Worm (Caenorhabditis elegans) whole organism, L4 larva: ENCODE measurements around the gene E04D5.4.

ENCODE experiments used
- D1046.2 ChIP-seq: fragments of 200-800 bp; sonication (Bioruptor generic); IDR thresholded peaks from 2 replicates; pipeline ENCODE4 v1.3.6; 2022; ENCODE audit warnings: missing genetic modification characterization, missing compliant biosample characterization
- F10B5.3 ChIP-seq: sonication (generic microtip); optimal IDR thresholded peaks from 2 replicates; lab custom pipeline; 2016; ENCODE audit warnings: mild to moderate bottlenecking, missing genetic modification characterization, missing compliant biosample characterization
- F26F4.8 ChIP-seq: fragments of 200-800 bp; sonication (Bioruptor generic); conservative IDR thresholded peaks from 2 replicates; pipeline ENCODE4 v1.3.6; 2022; ENCODE audit warnings: missing genetic modification characterization, missing compliant biosample characterization
- F49E8.2 ChIP-seq: sonication (generic microtip); optimal IDR thresholded peaks from 2 replicates; lab custom pipeline; 2016; ENCODE audit warnings: missing compliant biosample characterization, mild to moderate bottlenecking, missing genetic modification characterization, borderline replicate concordance
- R02D3.7 ChIP-seq: fragments of 150-350 bp; sonication (generic microtip); optimal IDR thresholded peaks from 3 replicates; lab custom pipeline; 2014; ENCODE audit warnings: missing biosample characterization, missing genetic modification characterization
- aha-1 ChIP-seq: fragments of 150-350 bp; peaks from one replicate; lab custom pipeline; 2014; ENCODE audit warnings: missing biosample characterization, missing genetic modification characterization
- ama-1 ChIP-seq: fragments of 150-350 bp; optimal IDR thresholded peaks from 2 replicates; lab custom pipeline; 2014; ENCODE audit warnings: inconsistent platforms, mixed read lengths
- attf-4 ChIP-seq: sonication (generic microtip); optimal IDR thresholded peaks from 3 replicates; lab custom pipeline; 2017; ENCODE audit warnings: missing biosample characterization, missing genetic modification characterization
- ceh-20 ChIP-seq: fragments of 200-800 bp; sonication (Bioruptor generic); IDR thresholded peaks from 2 replicates; pipeline ENCODE4 v1.3.6; 2022; ENCODE audit warnings: missing genetic modification reagents, missing genetic modification characterization, missing compliant biosample characterization
- ceh-28 ChIP-seq: fragments of 150-350 bp; optimal IDR thresholded peaks from 2 replicates; lab custom pipeline; 2014; ENCODE audit warnings: missing biosample characterization, missing genetic modification reagents, missing genetic modification characterization
- ceh-32 ChIP-seq: sonication (generic microtip); optimal IDR thresholded peaks from 2 replicates; lab custom pipeline; 2016; ENCODE audit warnings: mild to moderate bottlenecking, missing genetic modification characterization, missing compliant biosample characterization; ENCODE audit not compliant: poor library complexity
- ces-1 ChIP-seq: fragments of 150-350 bp; sonication (generic microtip); optimal IDR thresholded peaks from 4 replicates; lab custom pipeline; 2014; ENCODE audit warnings: missing biosample characterization, missing genetic modification reagents, missing genetic modification characterization
- cey-2 ChIP-seq: sonication (generic microtip); optimal IDR thresholded peaks from 3 replicates; lab custom pipeline; 2017; ENCODE audit warnings: missing genetic modification characterization, mild to moderate bottlenecking, missing compliant biosample characterization, antibody characterized with exemption, borderline replicate concordance; ENCODE audit not compliant: insufficient read depth
- ctbp-1 ChIP-seq: fragments of 200-800 bp; sonication (Bioruptor generic); IDR thresholded peaks from 2 replicates; pipeline ENCODE4 v1.3.6; 2022; ENCODE audit warnings: missing genetic modification reagents, missing genetic modification characterization, missing compliant biosample characterization
- daf-12 ChIP-seq: fragments of 150-350 bp; optimal IDR thresholded peaks from 2 replicates; lab custom pipeline; 2014; ENCODE audit warnings: missing biosample characterization, missing genetic modification reagents, missing genetic modification characterization
- dmd-9 ChIP-seq: fragments of 200-800 bp; sonication (Bioruptor generic); IDR thresholded peaks from 2 replicates; pipeline ENCODE4 v1.3.6; 2022; ENCODE audit warnings: missing genetic modification reagents, missing genetic modification characterization, missing compliant biosample characterization
- egl-27 ChIP-seq: sonication (generic microtip); optimal IDR thresholded peaks from 3 replicates; lab custom pipeline; 2017; ENCODE audit warnings: missing biosample characterization, missing genetic modification reagents, missing genetic modification characterization
- fkh-10 ChIP-seq: fragments of 150-350 bp; optimal IDR thresholded peaks from 2 replicates; lab custom pipeline; 2014; ENCODE audit warnings: missing biosample characterization, missing genetic modification reagents, missing genetic modification characterization
- gei-8 ChIP-seq: fragments of 200-800 bp; sonication (Bioruptor generic); optimal IDR thresholded peaks from 2 replicates; lab custom pipeline; 2018; ENCODE audit warnings: mild to moderate bottlenecking, missing genetic modification characterization, missing compliant biosample characterization
- hlh-30 ChIP-seq: sonication (generic microtip); optimal IDR thresholded peaks from 2 replicates; lab custom pipeline; 2017; ENCODE audit warnings: antibody characterized with exemption, mild to moderate bottlenecking, missing genetic modification characterization, missing compliant biosample characterization; ENCODE audit not compliant: insufficient read depth
- hmg-1.1 ChIP-seq: fragments of 200-800 bp; sonication (Bioruptor generic); IDR thresholded peaks from 2 replicates; pipeline ENCODE4 v1.3.6; 2022; ENCODE audit warnings: missing genetic modification reagents, missing genetic modification characterization, missing compliant biosample characterization
- jun-1 ChIP-seq: fragments of 150-350 bp; optimal IDR thresholded peaks from 2 replicates; lab custom pipeline; 2014; ENCODE audit warnings: missing biosample characterization, missing genetic modification reagents, missing genetic modification characterization
- lin-1 ChIP-seq: fragments of 200-800 bp; sonication (Bioruptor generic); IDR thresholded peaks from 2 replicates; pipeline ENCODE4 v1.3.6; 2022; ENCODE audit warnings: missing genetic modification reagents, missing genetic modification characterization, missing compliant biosample characterization
- lin-15B ChIP-seq: fragments of 150-350 bp; sonication (generic microtip); optimal IDR thresholded peaks from 3 replicates; lab custom pipeline; 2014; ENCODE audit warnings: missing biosample characterization, missing genetic modification characterization
- lin-29 ChIP-seq: fragments of 200-800 bp; sonication (Bioruptor generic); IDR thresholded peaks from 2 replicates; pipeline ENCODE4 v1.3.6; 2022; ENCODE audit warnings: missing genetic modification reagents, missing genetic modification characterization, missing compliant biosample characterization
- lir-3 ChIP-seq: sonication (generic microtip); optimal IDR thresholded peaks from 2 replicates; lab custom pipeline; 2016; ENCODE audit warnings: mild to moderate bottlenecking, missing genetic modification characterization, missing compliant biosample characterization
- mep-1 ChIP-seq: fragments of 150-350 bp; sonication (generic microtip); optimal IDR thresholded peaks from 3 replicates; lab custom pipeline; 2014; ENCODE audit warnings: missing biosample characterization, missing genetic modification characterization
- mes-2 ChIP-seq: sonication (generic microtip); optimal IDR thresholded peaks from 2 replicates; lab custom pipeline; 2016; ENCODE audit warnings: missing genotype, mild to moderate bottlenecking, missing genetic modification characterization, missing compliant biosample characterization; ENCODE audit not compliant: poor library complexity, severe bottlenecking
- mxl-2 ChIP-seq: fragments of 200-800 bp; sonication (Bioruptor generic); conservative IDR thresholded peaks from 2 replicates; pipeline ENCODE4 v1.3.6; 2022; ENCODE audit warnings: missing genetic modification reagents, missing genetic modification characterization, missing compliant biosample characterization
- nhr-102 ChIP-seq: sonication (generic microtip); optimal IDR thresholded peaks from 2 replicates; lab custom pipeline; 2016; ENCODE audit warnings: mild to moderate bottlenecking, missing genetic modification characterization, moderate library complexity, missing compliant biosample characterization
- nhr-11 ChIP-seq: fragments of 150-350 bp; optimal IDR thresholded peaks from 2 replicates; lab custom pipeline; 2014; ENCODE audit warnings: missing biosample characterization, missing genetic modification characterization
- nhr-237 ChIP-seq: sonication (generic microtip); optimal IDR thresholded peaks from 2 replicates; lab custom pipeline; 2017; ENCODE audit warnings: missing biosample characterization, missing genetic modification characterization
- nhr-25 ChIP-seq: sonication (generic microtip); optimal IDR thresholded peaks from 2 replicates; lab custom pipeline; 2017; ENCODE audit warnings: missing genetic modification characterization, mild to moderate bottlenecking, missing compliant biosample characterization, antibody characterized with exemption, moderate library complexity, borderline replicate concordance; ENCODE audit not compliant: insufficient read depth
- nhr-42 ChIP-seq: fragments of 200-800 bp; sonication (Bioruptor generic); IDR thresholded peaks from 2 replicates; pipeline ENCODE4 v1.3.6; 2022; ENCODE audit warnings: missing genetic modification characterization, missing compliant biosample characterization
- nhr-48 ChIP-seq: sonication (generic microtip); optimal IDR thresholded peaks from 2 replicates; lab custom pipeline; 2016; ENCODE audit warnings: mild to moderate bottlenecking, missing genetic modification characterization, missing compliant biosample characterization
- nhr-77 ChIP-seq: fragments of 150-350 bp; optimal IDR thresholded peaks from 2 replicates; lab custom pipeline; 2014; ENCODE audit warnings: missing biosample characterization, missing genetic modification characterization
- set-16 ChIP-seq: fragments of 200-800 bp; sonication (Bioruptor generic); IDR thresholded peaks from 2 replicates; pipeline ENCODE4 v1.3.6; 2022; ENCODE audit warnings: missing genetic modification reagents, missing genetic modification characterization, missing compliant biosample characterization
- skn-1 ChIP-seq: fragments of 150-350 bp; optimal IDR thresholded peaks from 2 replicates; lab custom pipeline; 2014; ENCODE audit warnings: missing biosample characterization, missing genetic modification characterization
- snpc-1.2 ChIP-seq: fragments of 200-800 bp; sonication (Bioruptor generic); IDR thresholded peaks from 2 replicates; pipeline ENCODE4 v1.3.6; 2022; ENCODE audit warnings: missing genetic modification reagents, missing genetic modification characterization, missing compliant biosample characterization
- spr-3 ChIP-seq: fragments of 200-800 bp; sonication (Bioruptor generic); optimal IDR thresholded peaks from 2 replicates; lab custom pipeline; 2018; ENCODE audit warnings: mild to moderate bottlenecking, missing genetic modification characterization, missing compliant biosample characterization
- tag-97 ChIP-seq: fragments of 200-800 bp; sonication (Bioruptor generic); IDR thresholded peaks from 2 replicates; pipeline ENCODE4 v1.3.6; 2022; ENCODE audit warnings: missing genetic modification characterization, missing compliant biosample characterization
- tra-1 ChIP-seq: fragments of 200-800 bp; sonication (Bioruptor generic); IDR thresholded peaks from 2 replicates; pipeline ENCODE4 v1.3.6; 2022; ENCODE audit warnings: missing genetic modification reagents, missing genetic modification characterization, missing compliant biosample characterization
- unc-130 ChIP-seq: sonication (generic microtip); optimal IDR thresholded peaks from 2 replicates; lab custom pipeline; 2016; ENCODE audit warnings: missing genetic modification reagents, missing genetic modification characterization, missing compliant biosample characterization
- unc-62 ChIP-seq, 3 experiments: fragments of 150-350 bp in 1 of 3; sonication (generic microtip); optimal IDR thresholded peaks in 2 of 3; peaks in 1 of 3; 1 replicate in 1 of 3; 2 replicates in 2 of 3; lab custom pipeline; 2014 to 2017; ENCODE audit warnings: missing biosample characterization in 3 of 3, missing genetic modification characterization in 3 of 3, missing genetic modification reagents in 3 of 3, missing genotype in 1 of 3
- zag-1 ChIP-seq: fragments of 150-350 bp; optimal IDR thresholded peaks from 2 replicates; lab custom pipeline; 2014; ENCODE audit warnings: missing biosample characterization, missing genetic modification characterization
- zfp-2 ChIP-seq: sonication (generic microtip); optimal IDR thresholded peaks from 2 replicates; lab custom pipeline; 2016; ENCODE audit warnings: mild to moderate bottlenecking, missing genetic modification characterization, missing compliant biosample characterization
- zfp-3 ChIP-seq: fragments of 200-800 bp; sonication (Bioruptor generic); conservative IDR thresholded peaks from 2 replicates; pipeline ENCODE4 v1.3.6; 2022; ENCODE audit warnings: missing genetic modification reagents, missing genetic modification characterization, missing compliant biosample characterization
- zip-11 ChIP-seq: fragments of 200-800 bp; sonication (Bioruptor generic); IDR thresholded peaks from 2 replicates; pipeline ENCODE4 v1.3.6; 2022; ENCODE audit warnings: missing genetic modification characterization, missing compliant biosample characterization
- ztf-7 ChIP-seq: fragments of 150-350 bp; optimal IDR thresholded peaks from 2 replicates; lab custom pipeline; 2014; ENCODE audit warnings: missing biosample characterization, missing genetic modification characterization

Gene E04D5.4

ce11 chrII:10393282-10394179, 46.5 kb upstream of the E04D5.4 start, which contains the start of gene gpd-1 (continued):
- TF ChIP-seq unc-62 (GFP tag; optimal IDR thresholded peaks at IDR 0.05 in 1 of 2; lab: Kevin White, UChicago) (no peak), unc-62 (tag; optimal IDR thresholded peaks at IDR 0.05; lab: Kevin White, UChicago) (no peak), F26F4.8 (GFP tag; lab: Robert Waterston, UW) (no peak), attf-4 (no peak), ces-1 (GFP tag; lab: Kevin White, UChicago) (no peak), hlh-30 (tag; lab: Kevin White, UChicago) (no peak), nhr-77 (tag; lab: Kevin White, UChicago) (no peak), zip-11 (GFP tag; lab: Robert Waterston, UW) (no peak), tra-1 (no peak), snpc-1.2 (GFP tag; lab: Robert Waterston, UW) (0 out of 2 replicates have a peak, but pooled peaks have one; percentile 11), dmd-9 (GFP tag; lab: Robert Waterston, UW) (no peak), mep-1 (no peak), lin-15B (tag; lab: Kevin White, UChicago) (no peak), ceh-28 (tag; lab: Kevin White, UChicago) (no peak), nhr-102 (tag; lab: Kevin White, UChicago) (peak; percentile 45), zfp-3 (GFP tag; lab: Robert Waterston, UW) (peak; percentile 57; the same call in 1 of the 2 replicates), ceh-32 (tag; lab: Kevin White, UChicago) (no peak), mes-2 (tag; lab: Kevin White, UChicago) (peak; percentile 6), nhr-25 (tag; lab: Kevin White, UChicago) (no peak), mxl-2 (GFP tag; lab: Robert Waterston, UW) (no peak), lin-29 (no peak), jun-1 (tag; lab: Kevin White, UChicago) (no peak), fkh-10 (GFP tag; lab: Kevin White, UChicago) (no peak), zfp-2 (no peak), ama-1 (lab: Kevin White, UChicago) (peak; percentile 74), skn-1 (tag; lab: Kevin White, UChicago) (no peak), egl-27 (tag; lab: Kevin White, UChicago) (no peak), unc-130 (GFP tag; lab: Kevin White, UChicago) (peak; percentile 85), ztf-7 (tag; lab: Kevin White, UChicago) (no peak), aha-1 (tag; lab: Kevin White, UChicago) (no peak), zag-1 (tag; lab: Kevin White, UChicago) (no peak), lir-3 (tag; lab: Kevin White, UChicago) (no peak), lin-1 (no peak), daf-12 (tag; lab: Kevin White, UChicago) (no peak), D1046.2 (0 out of 2 replicates have a peak, but pooled peaks have one; percentile 59), set-16 (GFP tag; lab: Robert Waterston, UW) (no peak), F10B5.3 (tag; lab: Kevin White, UChicago) (no peak), hmg-1.1 (no peak), ctbp-1 (GFP tag; lab: Robert Waterston, UW) (no peak), ceh-20 (GFP tag; lab: Robert Waterston, UW) (no peak), nhr-237 (tag; lab: Kevin White, UChicago) (no peak), cey-2 (tag; lab: Kevin White, UChicago) (no peak), tag-97 (GFP tag; lab: Robert Waterston, UW) (no peak), spr-3 (GFP tag; lab: Kevin White, UChicago) (peak; percentile 19), R02D3.7 (no peak), nhr-11 (tag; lab: Kevin White, UChicago) (no peak), nhr-42 (GFP tag; lab: Robert Waterston, UW) (no peak), gei-8 (GFP tag; lab: Kevin White, UChicago) (peak; percentile 41), nhr-48 (peak; percentile 32), F49E8.2 (no peak)
